Fruit fly (Drosophila melanogaster): Measurements from ENCODE around the gene Herp.

The Herp gene

dm6 chr2L:7756835-7757234 lies 43.0 kb downstream of the Herp start (continued):
- TF ChIP-seq ato (GFP tag; IDR thresholded peaks at IDR 0.05; ENCODE audit: partially characterized antibody) (no peak), CG15269 (tag; optimal IDR thresholded peaks at IDR 0.05) (peak; percentile 30), NC2α (GFP tag; optimal IDR thresholded peaks at IDR 0.05) (no peak), kay (GFP tag; optimal IDR thresholded peaks at IDR 0.05) (no peak), CG11085 (GFP tag; IDR thresholded peaks at IDR 0.05) (no peak), CG43689 (GFP tag; IDR thresholded peaks at IDR 0.05) (0 out of 2 replicates have a peak, but pooled peaks have one; percentile 6), klu (GFP tag; IDR thresholded peaks at IDR 0.05) (no peak), CG12104 (GFP tag; optimal IDR thresholded peaks at IDR 0.05) (no peak), pan (optimal IDR thresholded peaks at IDR 0.05) (no peak), pan (GFP tag; optimal IDR thresholded peaks at IDR 0.05 in 1 of 2, IDR thresholded peaks at IDR 0.05 in 1 of 2) (peak in 1 of 2 experiments; percentile 48), tx (GFP tag; optimal IDR thresholded peaks at IDR 0.05) (no peak), dan (GFP tag; IDR thresholded peaks at IDR 0.05) (no peak), CG10366 (GFP tag; IDR thresholded peaks at IDR 0.05) (0 out of 2 replicates have a peak, but pooled peaks have one; percentile 12), CG1832 (GFP tag; optimal IDR thresholded peaks at IDR 0.05) (no peak), chn (GFP tag; optimal IDR thresholded peaks at IDR 0.05) (no peak), CG3407 (GFP tag; optimal IDR thresholded peaks at IDR 0.05) (no peak), amos (GFP tag; IDR thresholded peaks at IDR 0.05; ENCODE audit: partially characterized antibody) (no peak), CG14050 (GFP tag; IDR thresholded peaks at IDR 0.05) (peak; percentile 9; the same call in 1 of the 3 replicates), MTF-1 (GFP tag; optimal IDR thresholded peaks at IDR 0.05; ENCODE audit: borderline replicate concordance) (no peak), CG6654 (GFP tag; optimal IDR thresholded peaks at IDR 0.05) (no peak), aop (GFP tag; IDR thresholded peaks at IDR 0.05) (no peak), NFAT (GFP tag; IDR thresholded peaks at IDR 0.05) (no peak), CG9876 (GFP tag; optimal IDR thresholded peaks at IDR 0.05) (no peak), CG32772 (GFP tag; IDR thresholded peaks at IDR 0.05) (no peak), Hr39 (optimal IDR thresholded peaks at IDR 0.05) (no peak), CG11696 (GFP tag; IDR thresholded peaks at IDR 0.05) (0 out of 2 replicates have a peak, but pooled peaks have one; percentile 18), sqz (GFP tag; optimal IDR thresholded peaks at IDR 0.05) (no peak), Stat92E (GFP tag; optimal IDR thresholded peaks at IDR 0.05) (no peak), her (GFP tag; optimal IDR thresholded peaks at IDR 0.05) (no peak), CG5245 (GFP tag; optimal IDR thresholded peaks at IDR 0.05) (no peak), abd-A (tag; optimal IDR thresholded peaks at IDR 0.05) (no peak), mld (GFP tag; IDR thresholded peaks at IDR 0.05; ENCODE audit: partially characterized antibody) (no peak), dmrt11E (tag; optimal IDR thresholded peaks at IDR 0.05) (no peak), CG4404 (GFP tag; IDR thresholded peaks at IDR 0.05) (no peak), Dad (GFP tag; optimal IDR thresholded peaks at IDR 0.05) (no peak), CG7745 (tag; optimal IDR thresholded peaks at IDR 0.05) (no peak), disco-r (GFP tag; optimal IDR thresholded peaks at IDR 0.05) (no peak), CG10543 (GFP tag; optimal IDR thresholded peaks at IDR 0.05) (no peak), Bgb (GFP tag; IDR thresholded peaks at IDR 0.05; ENCODE audit: partially characterized antibody) (no peak), fru (optimal IDR thresholded peaks at IDR 0.05) (no peak), Xbp1 (GFP tag; optimal IDR thresholded peaks at IDR 0.05) (peak; percentile 8), sens (GFP tag) (peak; percentile 69), CG11247 (GFP tag; IDR thresholded peaks at IDR 0.05) (0 out of 2 replicates have a peak, but pooled peaks have one; percentile 17), gce (GFP tag; IDR thresholded peaks at IDR 0.05) (no peak), rib (GFP tag; IDR thresholded peaks at IDR 0.05) (no peak), MBD-R2 (GFP tag; IDR thresholded peaks at IDR 0.05) (no peak), CG18599 (GFP tag; optimal IDR thresholded peaks at IDR 0.05) (no peak), bcd (GFP tag; optimal IDR thresholded peaks at IDR 0.05) (no peak), CG14710 (tag; optimal IDR thresholded peaks at IDR 0.05) (no peak), Neu2 (GFP tag; optimal IDR thresholded peaks at IDR 0.05; ENCODE audit: borderline replicate concordance) (no peak), CG17568 (GFP tag; optimal IDR thresholded peaks at IDR 0.05) (no peak), cg (GFP tag; optimal IDR thresholded peaks at IDR 0.05) (no peak)
